Fruit fly (Drosophila melanogaster): ENCODE results near the gene Kcmf1.

DNA sequence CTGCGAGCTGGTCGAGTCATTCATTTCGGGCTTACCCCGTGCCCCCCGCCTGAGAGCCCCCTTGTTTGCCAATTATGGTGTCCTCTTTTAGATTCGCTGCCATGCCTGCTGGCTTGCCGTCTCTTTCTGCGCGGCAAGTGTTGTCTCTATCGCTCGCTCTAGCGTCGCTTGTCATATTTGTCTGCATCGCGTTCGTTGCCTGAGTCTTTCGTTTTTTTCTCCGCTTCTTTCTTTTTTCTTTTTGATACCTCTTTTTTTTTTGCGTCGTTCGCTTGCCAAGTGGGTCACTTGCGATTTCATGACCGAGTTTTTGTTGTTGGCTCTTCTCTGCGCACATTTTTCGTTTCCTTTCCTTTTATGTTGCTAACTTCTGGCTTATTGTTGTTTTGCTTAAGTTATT, 42.9 kb downstream of the Kcmf1 start:
- TF ChIP-seq CG8478 (optimal IDR thresholded peaks at IDR 0.05) (no peak), CTCF (optimal IDR thresholded peaks at IDR 0.05) (no peak)

All from S2 (cell line).